Worm (Caenorhabditis elegans) whole organism, L4 larva: ENCODE results near the gene C15B12.9.
A peak's percentile ranks its signal among the peaks of the same experiment; 100 is the strongest.

Experiments used
- F26F4.8 ChIP-seq: fragments of 200-800 bp; sonication (Bioruptor generic); conservative IDR thresholded peaks from 2 replicates; pipeline ENCODE4 v1.3.6; 2022; ENCODE audit warnings: missing genetic modification characterization, missing compliant biosample characterization
- F37D6.2 ChIP-seq: sonication (generic microtip); optimal IDR thresholded peaks from 2 replicates; lab custom pipeline; 2016; ENCODE audit warnings: mild to moderate bottlenecking, missing genetic modification characterization, missing compliant biosample characterization
- T20F7.1 ChIP-seq: fragments of 200-800 bp; sonication (Bioruptor generic); optimal IDR thresholded peaks from 2 replicates; lab custom pipeline; 2018; ENCODE audit warnings: mild to moderate bottlenecking, missing genetic modification characterization, missing compliant biosample characterization
- T26A8.4 ChIP-seq: fragments of 200-800 bp; sonication (Bioruptor generic); IDR thresholded peaks from 2 replicates; pipeline ENCODE4 v1.3.6; 2022; ENCODE audit warnings: missing genetic modification characterization, missing compliant biosample characterization
- ama-1 ChIP-seq: fragments of 150-350 bp; optimal IDR thresholded peaks from 2 replicates; lab custom pipeline; 2014; ENCODE audit warnings: inconsistent platforms, mixed read lengths
- arid-1 ChIP-seq: fragments of 200-800 bp; sonication (Bioruptor generic); conservative IDR thresholded peaks from 2 replicates; pipeline ENCODE4 v1.3.6; 2022; ENCODE audit warnings: missing genetic modification reagents, missing genetic modification characterization, missing compliant biosample characterization
- ceh-20 ChIP-seq: fragments of 200-800 bp; sonication (Bioruptor generic); IDR thresholded peaks from 2 replicates; pipeline ENCODE4 v1.3.6; 2022; ENCODE audit warnings: missing genetic modification reagents, missing genetic modification characterization, missing compliant biosample characterization
- daf-16 ChIP-seq, 3 experiments: sonication (generic microtip); optimal IDR thresholded peaks; 2 replicates each; lab custom pipeline; 2016 to 2017; ENCODE audit warnings: missing genetic modification characterization in 3 of 3, missing genetic modification reagents in 3 of 3, mild to moderate bottlenecking in 2 of 3, missing compliant biosample characterization in 2 of 3, missing biosample characterization in 1 of 3, moderate library complexity in 1 of 3
- daf-19 ChIP-seq: fragments of 200-800 bp; sonication (Bioruptor generic); conservative IDR thresholded peaks from 2 replicates; pipeline ENCODE4 v1.3.6; 2022; ENCODE audit warnings: missing genetic modification characterization, missing compliant biosample characterization
- dmd-6 ChIP-seq: fragments of 200-800 bp; sonication (Bioruptor generic); IDR thresholded peaks from 2 replicates; pipeline ENCODE4 v1.3.6; 2022; ENCODE audit warnings: missing genetic modification reagents, missing genetic modification characterization, missing compliant biosample characterization
- duxl-1 ChIP-seq: sonication (generic microtip); optimal IDR thresholded peaks from 2 replicates; lab custom pipeline; 2016; ENCODE audit warnings: mild to moderate bottlenecking, missing genetic modification characterization, moderate library complexity, missing compliant biosample characterization; ENCODE audit not compliant: poor library complexity
- dve-1 ChIP-seq: sonication (generic microtip); optimal IDR thresholded peaks from 2 replicates; lab custom pipeline; 2017; ENCODE audit warnings: antibody characterized with exemption, mild to moderate bottlenecking, missing genetic modification characterization, missing compliant biosample characterization; ENCODE audit not compliant: insufficient read depth
- fos-1 ChIP-seq: fragments of 150-350 bp; optimal IDR thresholded peaks from 2 replicates; lab custom pipeline; 2014; ENCODE audit warnings: missing biosample characterization, missing genetic modification characterization
- hif-1 ChIP-seq, 2 experiments: sonication (generic microtip); optimal IDR thresholded peaks; 2 replicates each; lab custom pipeline; 2016 to 2017; ENCODE audit warnings: missing compliant biosample characterization in 2 of 2, missing genetic modification characterization in 2 of 2, missing genetic modification reagents in 2 of 2, missing genotype in 2 of 2, mild to moderate bottlenecking in 1 of 2
- hlh-11 ChIP-seq: fragments of 200-800 bp; sonication (Bioruptor generic); optimal IDR thresholded peaks from 2 replicates; lab custom pipeline; 2018; ENCODE audit warnings: mild to moderate bottlenecking, missing genetic modification characterization, missing compliant biosample characterization
- hlh-30 ChIP-seq: sonication (generic microtip); optimal IDR thresholded peaks from 2 replicates; lab custom pipeline; 2017; ENCODE audit warnings: antibody characterized with exemption, mild to moderate bottlenecking, missing genetic modification characterization, missing compliant biosample characterization; ENCODE audit not compliant: insufficient read depth
- hmg-1.1 ChIP-seq: fragments of 200-800 bp; sonication (Bioruptor generic); IDR thresholded peaks from 2 replicates; pipeline ENCODE4 v1.3.6; 2022; ENCODE audit warnings: missing genetic modification reagents, missing genetic modification characterization, missing compliant biosample characterization
- lin-1 ChIP-seq: fragments of 200-800 bp; sonication (Bioruptor generic); IDR thresholded peaks from 2 replicates; pipeline ENCODE4 v1.3.6; 2022; ENCODE audit warnings: missing genetic modification reagents, missing genetic modification characterization, missing compliant biosample characterization
- lin-13 ChIP-seq: fragments of 150-350 bp; optimal IDR thresholded peaks from 2 replicates; lab custom pipeline; 2014; ENCODE audit warnings: missing biosample characterization, missing genetic modification reagents, missing genetic modification characterization
- lir-3 ChIP-seq: sonication (generic microtip); optimal IDR thresholded peaks from 2 replicates; lab custom pipeline; 2016; ENCODE audit warnings: mild to moderate bottlenecking, missing genetic modification characterization, missing compliant biosample characterization
- lsy-2 ChIP-seq, 2 experiments: fragments of 150-350 bp in 1 of 2; sonication (generic microtip) in 1 of 2; optimal IDR thresholded peaks; 2 replicates each; lab custom pipeline; 2014 to 2017; ENCODE audit warnings: missing biosample characterization in 2 of 2, missing genetic modification characterization in 2 of 2
- mdl-1 ChIP-seq, 2 experiments: fragments of 150-350 bp in 1 of 2; sonication (generic microtip) in 1 of 2; optimal IDR thresholded peaks; 2 replicates each; lab custom pipeline; 2014 to 2017; ENCODE audit warnings: missing biosample characterization in 2 of 2, missing genetic modification characterization in 2 of 2
- mdt-29 ChIP-seq: fragments of 200-800 bp; sonication (Bioruptor generic); IDR thresholded peaks from 2 replicates; pipeline ENCODE4 v1.3.6; 2022; ENCODE audit warnings: missing genetic modification reagents, missing genetic modification characterization, missing compliant biosample characterization
- mep-1 ChIP-seq: fragments of 150-350 bp; sonication (generic microtip); optimal IDR thresholded peaks from 3 replicates; lab custom pipeline; 2014; ENCODE audit warnings: missing biosample characterization, missing genetic modification characterization
- mes-2 ChIP-seq: sonication (generic microtip); optimal IDR thresholded peaks from 2 replicates; lab custom pipeline; 2016; ENCODE audit warnings: missing genotype, mild to moderate bottlenecking, missing genetic modification characterization, missing compliant biosample characterization; ENCODE audit not compliant: poor library complexity, severe bottlenecking
- mxl-3 ChIP-seq: fragments of 200-800 bp; sonication (Bioruptor generic); optimal IDR thresholded peaks from 2 replicates; lab custom pipeline; 2018; ENCODE audit warnings: mild to moderate bottlenecking, missing genetic modification characterization, missing compliant biosample characterization
- nhr-102 ChIP-seq: sonication (generic microtip); optimal IDR thresholded peaks from 2 replicates; lab custom pipeline; 2016; ENCODE audit warnings: mild to moderate bottlenecking, missing genetic modification characterization, moderate library complexity, missing compliant biosample characterization
- nhr-28 ChIP-seq: fragments of 150-350 bp; optimal IDR thresholded peaks from 2 replicates; lab custom pipeline; 2014; ENCODE audit warnings: missing biosample characterization, missing genetic modification characterization
- nhr-48 ChIP-seq: sonication (generic microtip); optimal IDR thresholded peaks from 2 replicates; lab custom pipeline; 2016; ENCODE audit warnings: mild to moderate bottlenecking, missing genetic modification characterization, missing compliant biosample characterization
- nhr-6 ChIP-seq: fragments of 150-350 bp; optimal IDR thresholded peaks from 2 replicates; lab custom pipeline; 2014; ENCODE audit warnings: missing biosample characterization, missing genetic modification characterization
- nhr-77 ChIP-seq: fragments of 150-350 bp; optimal IDR thresholded peaks from 2 replicates; lab custom pipeline; 2014; ENCODE audit warnings: missing biosample characterization, missing genetic modification characterization
- pha-4 ChIP-seq, 2 experiments: fragments of 150-350 bp in 1 of 2; fragments of 200-800 bp in 1 of 2; sonication (Bioruptor generic) in 1 of 2; IDR thresholded peaks in 1 of 2; optimal IDR thresholded peaks in 1 of 2; 2 replicates each; pipeline versions ENCODE4 v1.3.6 to Lab custom; 2014 to 2022; ENCODE audit warnings: missing genetic modification characterization in 2 of 2, missing genetic modification reagents in 2 of 2, missing biosample characterization in 1 of 2, missing compliant biosample characterization in 1 of 2
- php-3 ChIP-seq: fragments of 200-800 bp; sonication (Bioruptor generic); IDR thresholded peaks from 2 replicates; pipeline ENCODE4 v1.3.6; 2022; ENCODE audit warnings: missing genetic modification reagents, missing genetic modification characterization, missing compliant biosample characterization
- pqm-1 ChIP-seq: sonication (generic microtip); optimal IDR thresholded peaks from 2 replicates; lab custom pipeline; 2017; ENCODE audit warnings: missing biosample characterization, missing genetic modification characterization
- saeg-2 ChIP-seq: fragments of 200-800 bp; sonication (Bioruptor generic); IDR thresholded peaks from 2 replicates; pipeline ENCODE4 v1.3.6; 2022; ENCODE audit warnings: missing genetic modification reagents, missing genetic modification characterization, missing compliant biosample characterization
- tra-1 ChIP-seq: fragments of 200-800 bp; sonication (Bioruptor generic); IDR thresholded peaks from 2 replicates; pipeline ENCODE4 v1.3.6; 2022; ENCODE audit warnings: missing genetic modification reagents, missing genetic modification characterization, missing compliant biosample characterization
- unc-62 ChIP-seq, 3 experiments: fragments of 150-350 bp in 1 of 3; sonication (generic microtip); optimal IDR thresholded peaks in 2 of 3; peaks in 1 of 3; 1 replicate in 1 of 3; 2 replicates in 2 of 3; lab custom pipeline; 2014 to 2017; ENCODE audit warnings: missing biosample characterization in 3 of 3, missing genetic modification characterization in 3 of 3, missing genetic modification reagents in 3 of 3, missing genotype in 1 of 3

The C15B12.9 gene

ce11 chrX:6517025-6517770 lies 48.6 kb downstream of the C15B12.9 start (continued):
- TF ChIP-seq F26F4.8 (no peak), nhr-102 (tag; lab: Kevin White, UChicago) (no peak), nhr-77 (peak; percentile 38)
- TF ChIP-seq, all 104 proteins: peak for 16

DNA sequence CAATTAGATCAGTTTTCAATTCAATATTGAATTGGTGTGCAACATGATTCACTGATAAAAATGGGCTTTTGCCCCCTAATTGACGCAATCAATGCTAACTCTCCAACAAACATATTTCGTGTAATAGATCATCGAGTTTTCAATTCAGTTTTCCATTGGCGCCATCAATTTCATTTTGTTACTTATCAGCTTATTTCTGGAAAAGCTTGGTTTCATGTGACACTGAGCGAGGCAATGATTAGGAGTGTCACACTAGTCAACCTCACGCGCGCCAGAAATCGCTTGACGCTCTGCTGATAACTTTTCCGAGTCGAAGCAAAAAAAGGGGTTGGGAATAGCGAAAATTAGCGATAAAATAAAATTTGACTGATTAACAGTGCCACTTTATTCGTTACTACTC lies 49.9 kb downstream of the C15B12.9 start, which contains the start of gene ets-4:
Gene ets-4, plus strand, starts transcription at position 347 of the 400 bp plus-strand sequence.
- no peak for TF ChIP-seq daf-19 (GFP tag; lab: Robert Waterston, UW)
- peak; percentile 85 for TF ChIP-seq tra-1
- TF ChIP-seq duxl-1 (tag; lab: Kevin White, UChicago), result peak; percentile 2
- peak; percentile 46 for TF ChIP-seq nhr-77
- no peak for TF ChIP-seq F37D6.2 (tag; lab: Kevin White, UChicago)
- peak; percentile 11; the same call in 1 of the 2 replicates for TF ChIP-seq pha-4 (GFP tag; IDR thresholded peaks at IDR 0.05; lab: Robert Waterston, UW)
- TF ChIP-seq pha-4 (tag; optimal IDR thresholded peaks at IDR 0.05; lab: Kevin White, UChicago), result no peak
- no peak for TF ChIP-seq ama-1
- TF ChIP-seq hmg-1.1, result no peak
- peak; percentile 92 for TF ChIP-seq dmd-6 (GFP tag; lab: Robert Waterston, UW)
- peak in 1 of 2 experiments; percentile 33 for TF ChIP-seq mdl-1 (tag; optimal IDR thresholded peaks at IDR 0.05; lab: Kevin White, UChicago)
- peak; percentile 13 for TF ChIP-seq nhr-6
- peak; percentile 19 for TF ChIP-seq mxl-3 (GFP tag; lab: Kevin White, UChicago)
- TF ChIP-seq lsy-2 (tag; optimal IDR thresholded peaks at IDR 0.05; lab: Kevin White, UChicago), result peak in 1 of 2 experiments; percentile 26
- TF ChIP-seq lir-3 (tag; lab: Kevin White, UChicago), result no peak
- peak; percentile 83 for TF ChIP-seq hlh-30 (tag; lab: Kevin White, UChicago)
- peak; percentile 33 for TF ChIP-seq mep-1
- peak; percentile 57 for TF ChIP-seq nhr-48 (tag; lab: Kevin White, UChicago)
- peak; percentile 52 for TF ChIP-seq mes-2 (tag; lab: Kevin White, UChicago)
- TF ChIP-seq nhr-102 (tag; lab: Kevin White, UChicago), result peak; percentile 86
- peak; percentile 86 for TF ChIP-seq nhr-28 (tag; lab: Kevin White, UChicago)
- TF ChIP-seq fos-1, result no peak
- peak; percentile 94 for TF ChIP-seq hlh-11 (tag; lab: Kevin White, UChicago)
- TF ChIP-seq daf-16 (GFP tag; optimal IDR thresholded peaks at IDR 0.05; lab: Kevin White, UChicago), result peak in 1 of 2 experiments; percentile 68
- TF ChIP-seq daf-16 (tag; optimal IDR thresholded peaks at IDR 0.05; lab: Kevin White, UChicago), result peak; percentile 92
- TF ChIP-seq T26A8.4 (GFP tag; lab: Robert Waterston, UW), result 0 out of 2 replicates have a peak, but pooled peaks have one; percentile 31
- TF ChIP-seq arid-1 (GFP tag; lab: Robert Waterston, UW), result no peak
- 0 out of 2 replicates have a peak, but pooled peaks have one; percentile 55 for TF ChIP-seq saeg-2
- TF ChIP-seq lin-13 (GFP tag; lab: Kevin White, UChicago), result peak; percentile 9
- TF ChIP-seq pqm-1 (tag; lab: Kevin White, UChicago), result peak; percentile 90
- TF ChIP-seq T20F7.1 (GFP tag; lab: Kevin White, UChicago), result peak; percentile 17
- peak; percentile 98 for TF ChIP-seq php-3 (GFP tag; lab: Robert Waterston, UW)
- TF ChIP-seq dve-1 (tag; lab: Kevin White, UChicago), result peak; percentile 86
- TF ChIP-seq hif-1 (tag; optimal IDR thresholded peaks at IDR 0.05; lab: Kevin White, UChicago), result peak in 1 of 2 experiments; percentile 28
- 0 out of 2 replicates have a peak, but pooled peaks have one; percentile 47 for TF ChIP-seq lin-1 (GFP tag; lab: Robert Waterston, UW)
- peak in 1 of 2 experiments; percentile 78 for TF ChIP-seq unc-62 (GFP tag; optimal IDR thresholded peaks at IDR 0.05 in 1 of 2; lab: Kevin White, UChicago)
- no peak for TF ChIP-seq unc-62 (tag; optimal IDR thresholded peaks at IDR 0.05; lab: Kevin White, UChicago)
- peak; percentile 54; the same call in 1 of the 2 replicates for TF ChIP-seq mdt-29 (GFP tag; lab: Robert Waterston, UW)
- peak; percentile 73; the same call in 1 of the 2 replicates for TF ChIP-seq ceh-20 (GFP tag; lab: Robert Waterston, UW)
